Fruit fly (Drosophila melanogaster) whole organism, embryonic: Measurements from ENCODE around the gene CG13837.

Experiments
- Bdp1 ChIP-seq: fragments of 200-800 bp; sonication (Bioruptor generic); optimal IDR thresholded peaks from 3 replicates; lab custom pipeline; 2016; ENCODE audit warnings: missing biosample characterization, missing genetic modification characterization
- Bteb2 ChIP-seq: fragments of 200-800 bp; sonication (Bioruptor generic); optimal IDR thresholded peaks from 2 replicates; lab custom pipeline; 2016; ENCODE audit warnings: missing biosample characterization, missing genetic modification characterization
- CG10462 ChIP-seq: fragments of 200-800 bp; sonication (Bioruptor generic); optimal IDR thresholded peaks from 2 replicates; lab custom pipeline; 2016; ENCODE audit warnings: missing biosample characterization, missing genetic modification characterization
- CG11695 ChIP-seq: fragments of 200-800 bp; sonication (Bioruptor generic); IDR thresholded peaks from 3 replicates; pipeline ENCODE4 v1.3.6; 2022; ENCODE audit warnings: missing biosample characterization, missing genetic modification characterization
- CG12155 ChIP-seq: fragments of 200-800 bp; sonication (Bioruptor generic); optimal IDR thresholded peaks from 3 replicates; lab custom pipeline; 2016; ENCODE audit warnings: missing biosample characterization, missing genetic modification characterization
- CG12219 ChIP-seq: fragments of 200-800 bp; sonication (Bioruptor generic); optimal IDR thresholded peaks from 3 replicates; lab custom pipeline; 2018; ENCODE audit warnings: missing biosample characterization, mild to moderate bottlenecking, missing genetic modification characterization
- CG12236 ChIP-seq: fragments of 200-800 bp; sonication (Bioruptor generic); optimal IDR thresholded peaks from 2 replicates; lab custom pipeline; 2016; ENCODE audit warnings: missing biosample characterization, missing genetic modification characterization
- CG3065 ChIP-seq: fragments of 200-800 bp; sonication (Bioruptor generic); optimal IDR thresholded peaks from 2 replicates; lab custom pipeline; 2016; ENCODE audit warnings: missing biosample characterization, missing genetic modification characterization
- CG32767 ChIP-seq: fragments of 200-800 bp; sonication (Bioruptor generic); IDR thresholded peaks from 2 replicates; pipeline ENCODE4 v1.3.6; 2022; ENCODE audit warnings: missing biosample characterization, missing genetic modification characterization
- CG33557 ChIP-seq: fragments of 200-800 bp; sonication (Bioruptor generic); optimal IDR thresholded peaks from 2 replicates; lab custom pipeline; 2019; ENCODE audit warnings: missing biosample characterization, mild to moderate bottlenecking, missing genetic modification characterization, moderate library complexity
- CG6175 ChIP-seq: fragments of 200-800 bp; sonication (Bioruptor generic); IDR thresholded peaks from 3 replicates; pipeline ENCODE4 v1.3.6; 2022; ENCODE audit warnings: missing biosample characterization, missing genetic modification characterization
- CG6254 ChIP-seq: fragments of 200-800 bp; sonication (Bioruptor generic); optimal IDR thresholded peaks from 3 replicates; lab custom pipeline; 2017; ENCODE audit warnings: mild to moderate bottlenecking, missing biosample characterization, missing genetic modification reagents, missing genetic modification characterization
- CG6683 ChIP-seq: fragments of 200-800 bp; sonication (Bioruptor generic); optimal IDR thresholded peaks from 2 replicates; lab custom pipeline; 2017; ENCODE audit warnings: missing biosample characterization, mild to moderate bottlenecking, missing genetic modification characterization, missing genetic modification reagents
- CG8359 ChIP-seq: fragments of 200-800 bp; sonication (Bioruptor generic); optimal IDR thresholded peaks from 2 replicates; lab custom pipeline; 2017; ENCODE audit warnings: missing biosample characterization, mild to moderate bottlenecking, missing genetic modification characterization, borderline replicate concordance
- CG8944 ChIP-seq: fragments of 200-800 bp; sonication (Bioruptor generic); optimal IDR thresholded peaks from 3 replicates; lab custom pipeline; 2016; ENCODE audit warnings: missing biosample characterization, missing genetic modification characterization
- CG9817 ChIP-seq: fragments of 200-800 bp; sonication (Bioruptor generic); optimal IDR thresholded peaks from 2 replicates; lab custom pipeline; 2018; ENCODE audit warnings: missing biosample characterization, mild to moderate bottlenecking, missing genetic modification characterization, moderate library complexity
- CoRest ChIP-seq: fragments of 200-800 bp; sonication (Bioruptor generic); optimal IDR thresholded peaks from 3 replicates; lab custom pipeline; 2018; ENCODE audit warnings: missing biosample characterization, mild to moderate bottlenecking, missing genetic modification characterization, moderate library complexity
- Deaf1 ChIP-seq: fragments of 200-800 bp; optimal IDR thresholded peaks from 3 replicates; lab custom pipeline; 2019; ENCODE audit warnings: missing biosample characterization, mild to moderate bottlenecking, missing genetic modification characterization, moderate library complexity
- Dek ChIP-seq: fragments of 200-800 bp; sonication (Bioruptor generic); optimal IDR thresholded peaks from 3 replicates; lab custom pipeline; 2019; ENCODE audit warnings: missing biosample characterization, mild to moderate bottlenecking, missing genetic modification characterization, moderate library complexity
- Dll ChIP-seq: fragments of 200-800 bp; sonication (Bioruptor generic); IDR thresholded peaks from 4 replicates; pipeline ENCODE4 v1.3.6; 2022; ENCODE audit warnings: missing biosample characterization, missing genetic modification characterization; ENCODE audit not compliant: partially characterized antibody
- Dref ChIP-seq: fragments of 200-800 bp; sonication (Bioruptor generic); IDR thresholded peaks from 2 replicates; pipeline ENCODE4 v1.3.6; 2022; ENCODE audit warnings: missing biosample characterization, missing genetic modification characterization
- Ets65A ChIP-seq: fragments of 200-800 bp; sonication (Bioruptor generic); peaks from one replicate; lab custom pipeline; 2016; ENCODE audit warnings: missing biosample characterization, missing genetic modification characterization
- Fer1 ChIP-seq: fragments of 200-800 bp; sonication (Bioruptor generic); optimal IDR thresholded peaks from 2 replicates; lab custom pipeline; 2017; ENCODE audit warnings: missing biosample characterization, mild to moderate bottlenecking, missing genetic modification characterization
- H2.0 ChIP-seq: fragments of 200-800 bp; sonication (Bioruptor generic); IDR thresholded peaks from 2 replicates; pipeline ENCODE4 v1.3.6; 2022; ENCODE audit warnings: missing biosample characterization, missing genetic modification characterization
- Ravus ChIP-seq: fragments of 200-800 bp; sonication (Bioruptor generic); IDR thresholded peaks from 2 replicates; pipeline ENCODE4 v1.3.6; 2022; ENCODE audit warnings: missing biosample characterization, missing genetic modification characterization
- Stat92E ChIP-seq, 3 experiments: fragments of >200 bp in 2 of 3; fragments of 200-800 bp in 1 of 3; sonication (Bioruptor generic) in 1 of 3; optimal IDR thresholded peaks; 2 replicates each; lab custom pipeline; 2017 to 2019; ENCODE audit warnings: missing biosample characterization in 3 of 3, missing genetic modification characterization in 3 of 3, mild to moderate bottlenecking in 1 of 3, moderate library complexity in 1 of 3
- Usf ChIP-seq: fragments of 200-800 bp; sonication (Bioruptor generic); optimal IDR thresholded peaks from 2 replicates; lab custom pipeline; 2017; ENCODE audit warnings: missing genotype, missing biosample characterization, missing genetic modification characterization
- ara ChIP-seq: fragments of 200-800 bp; sonication (Bioruptor generic); IDR thresholded peaks from 2 replicates; pipeline ENCODE4 v1.3.6; 2022; ENCODE audit warnings: missing biosample characterization, missing genetic modification characterization
- bigmax ChIP-seq: fragments of 200-800 bp; sonication (Bioruptor generic); optimal IDR thresholded peaks from 2 replicates; lab custom pipeline; 2018; ENCODE audit warnings: missing biosample characterization, mild to moderate bottlenecking, missing genetic modification characterization
- chif ChIP-seq, 2 experiments: fragments of 200-800 bp; sonication (Bioruptor generic); optimal IDR thresholded peaks; 3 replicates each; lab custom pipeline; 2016; ENCODE audit warnings: missing biosample characterization in 2 of 2, missing genetic modification characterization in 2 of 2
- crol ChIP-seq: fragments of 200-800 bp; sonication (Bioruptor generic); IDR thresholded peaks from 2 replicates; pipeline ENCODE4 v1.3.6; 2022; ENCODE audit warnings: missing biosample characterization, missing genetic modification characterization
- esg ChIP-seq: fragments of 200-800 bp; sonication (Bioruptor generic); conservative IDR thresholded peaks from 2 replicates; pipeline ENCODE4 v1.3.6; 2022; ENCODE audit warnings: missing biosample characterization, missing genetic modification characterization
- eve ChIP-seq, 2 experiments: fragments of >200 bp; optimal IDR thresholded peaks; 2 replicates each; lab custom pipeline; 2017; ENCODE audit warnings: missing biosample characterization in 2 of 2, missing genetic modification characterization in 2 of 2
- gfzf ChIP-seq: fragments of 200-800 bp; sonication (Bioruptor generic); optimal IDR thresholded peaks from 2 replicates; lab custom pipeline; 2016; ENCODE audit warnings: missing biosample characterization, mild to moderate bottlenecking, missing genetic modification characterization, moderate library complexity
- gsb-n ChIP-seq: fragments of 200-800 bp; sonication (Bioruptor generic); optimal IDR thresholded peaks from 3 replicates; lab custom pipeline; 2018; ENCODE audit warnings: missing biosample characterization, mild to moderate bottlenecking, missing genetic modification characterization
- lov ChIP-seq, 2 experiments: fragments of 200-800 bp in 1 of 2; fragments of >200 bp in 1 of 2; sonication (Bioruptor generic) in 1 of 2; IDR thresholded peaks in 1 of 2; optimal IDR thresholded peaks in 1 of 2; 2 replicates in 1 of 2; 3 replicates in 1 of 2; pipeline versions ENCODE4 v1.3.6 to Lab custom; 2017 to 2022; ENCODE audit warnings: missing biosample characterization in 1 of 2, missing genetic modification characterization in 1 of 2
- mam ChIP-seq: fragments of 200-800 bp; sonication (Bioruptor generic); optimal IDR thresholded peaks from 3 replicates; lab custom pipeline; 2016; ENCODE audit warnings: missing biosample characterization, missing genetic modification characterization
- nau ChIP-seq: fragments of 200-800 bp; sonication (Bioruptor generic); optimal IDR thresholded peaks from 3 replicates; lab custom pipeline; 2017; ENCODE audit warnings: missing biosample characterization, mild to moderate bottlenecking, missing genetic modification characterization, missing genetic modification reagents
- oc ChIP-seq: fragments of 200-800 bp; sonication (Bioruptor generic); optimal IDR thresholded peaks from 2 replicates; lab custom pipeline; 2018; ENCODE audit warnings: missing biosample characterization, mild to moderate bottlenecking, missing genetic modification characterization, moderate library complexity
- org-1 ChIP-seq: fragments of 200-800 bp; sonication (Bioruptor generic); optimal IDR thresholded peaks from 2 replicates; lab custom pipeline; 2017; ENCODE audit warnings: missing biosample characterization, missing genetic modification characterization
- row ChIP-seq: fragments of 200-800 bp; sonication (Bioruptor generic); IDR thresholded peaks from 3 replicates; pipeline ENCODE4 v1.3.6; 2022; ENCODE audit warnings: missing biosample characterization, missing genetic modification characterization
- run ChIP-seq: fragments of 200-800 bp; sonication (Bioruptor generic); optimal IDR thresholded peaks from 3 replicates; lab custom pipeline; 2018; ENCODE audit warnings: missing biosample characterization, mild to moderate bottlenecking, missing genetic modification characterization
- salm ChIP-seq: fragments of 200-800 bp; sonication (Bioruptor generic); optimal IDR thresholded peaks from 2 replicates; lab custom pipeline; 2018; ENCODE audit warnings: missing biosample characterization, mild to moderate bottlenecking, missing genetic modification characterization
- scrt ChIP-seq: fragments of 200-800 bp; sonication (Bioruptor generic); optimal IDR thresholded peaks from 2 replicates; lab custom pipeline; 2018; ENCODE audit warnings: missing biosample characterization, mild to moderate bottlenecking, missing genetic modification characterization, moderate library complexity
- seq ChIP-seq: fragments of 200-800 bp; sonication (Bioruptor generic); IDR thresholded peaks from 2 replicates; pipeline ENCODE4 v1.3.6; 2022; ENCODE audit warnings: missing biosample characterization, missing genetic modification characterization
- sima ChIP-seq: fragments of 200-800 bp; sonication (Bioruptor generic); optimal IDR thresholded peaks from 2 replicates; lab custom pipeline; 2016; ENCODE audit warnings: missing biosample characterization, missing genetic modification characterization
- slp2 ChIP-seq: fragments of 200-800 bp; sonication (Bioruptor generic); optimal IDR thresholded peaks from 2 replicates; lab custom pipeline; 2016; ENCODE audit warnings: missing biosample characterization, missing genetic modification characterization
- sob ChIP-seq: fragments of 200-800 bp; sonication (Bioruptor generic); IDR thresholded peaks from 2 replicates; pipeline ENCODE4 v1.3.6; 2022; ENCODE audit warnings: missing biosample characterization, missing genetic modification characterization
- tna ChIP-seq: fragments of 200-800 bp; sonication (Bioruptor generic); IDR thresholded peaks from 2 replicates; pipeline ENCODE4 v1.3.6; 2022; ENCODE audit warnings: missing biosample characterization, missing genetic modification characterization; ENCODE audit not compliant: partially characterized antibody
- trem ChIP-seq: fragments of 200-800 bp; optimal IDR thresholded peaks from 3 replicates; lab custom pipeline; 2019; ENCODE audit warnings: missing biosample characterization, mild to moderate bottlenecking, missing genetic modification characterization, moderate library complexity
- unpg ChIP-seq: fragments of 200-800 bp; sonication (Bioruptor generic); optimal IDR thresholded peaks from 3 replicates; lab custom pipeline; 2018; ENCODE audit warnings: missing biosample characterization, mild to moderate bottlenecking, missing genetic modification characterization, moderate library complexity

The CG13837 gene

DNA sequence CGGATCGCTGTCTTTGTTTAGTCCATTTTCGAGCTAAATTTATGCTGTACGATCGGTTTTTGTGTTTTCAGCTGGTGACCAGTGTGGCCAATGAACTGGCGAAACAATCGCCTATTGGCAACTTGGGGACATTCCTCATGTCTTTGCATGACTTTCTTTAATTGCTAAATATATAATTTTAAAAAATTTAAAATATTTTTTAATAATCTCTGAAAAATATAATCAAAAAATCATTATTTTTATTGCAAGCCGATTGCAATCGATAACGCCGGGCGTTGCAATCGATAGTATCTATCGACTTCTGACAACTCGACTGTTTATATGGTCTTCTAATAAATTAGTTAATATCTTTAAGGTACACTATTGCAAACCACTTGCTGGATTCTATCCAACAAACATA lies 17.4 kb downstream of the CG13837 start, which contains the start of the genes sav and Ublcp1 (continued):
- TF ChIP-seq sob (GFP tag; lab: Robert Waterston, UW) (0 out of 2 replicates have a peak, but pooled peaks have one; percentile 19), salm (no peak), org-1 (GFP tag; lab: Kevin White, UChicago) (no peak), CG12219 (GFP tag; lab: Kevin White, UChicago) (no peak), oc (tag; lab: Kevin White, UChicago) (no peak), gfzf (GFP tag; lab: Kevin White, UChicago) (peak; percentile 60), crol (no peak), trem (tag; lab: Kevin White, UChicago) (peak; percentile 85), sima (GFP tag; lab: Kevin White, UChicago) (no peak), CG9817 (no peak), chif (GFP tag; optimal IDR thresholded peaks at IDR 0.05; lab: Kevin White, UChicago) (no peak), nau (no peak), run (no peak), tna (GFP tag; lab: Robert Waterston, UW) (peak; percentile 69; the same call in 1 of the 2 replicates), Stat92E (GFP tag; optimal IDR thresholded peaks at IDR 0.05; lab: Kevin White, UChicago) (no peak), CG3065 (no peak), H2.0 (GFP tag; lab: Robert Waterston, UW) (no peak), CoRest (tag; lab: Kevin White, UChicago) (peak; percentile 53), CG33557 (GFP tag; lab: Kevin White, UChicago) (peak; percentile 11), bigmax (GFP tag; lab: Kevin White, UChicago) (no peak), Bteb2 (GFP tag; lab: Kevin White, UChicago) (no peak), Dref (GFP tag; lab: Robert Waterston, UW) (peak; percentile 82), Deaf1 (tag; lab: Kevin White, UChicago) (peak; percentile 21), row (peak; percentile 67), CG6683 (no peak), Ravus (no peak), CG6175 (GFP tag; lab: Robert Waterston, UW) (no peak), CG12236 (GFP tag; lab: Kevin White, UChicago) (no peak), CG8944 (GFP tag; lab: Kevin White, UChicago) (no peak), Usf (GFP tag; lab: Kevin White, UChicago) (no peak), slp2 (GFP tag; lab: Kevin White, UChicago) (no peak), lov (optimal IDR thresholded peaks at IDR 0.05; lab: Kevin White, UChicago) (no peak), lov (GFP tag; IDR thresholded peaks at IDR 0.05; lab: Robert Waterston, UW) (no peak), gsb-n (tag; lab: Kevin White, UChicago) (no peak), CG6254 (GFP tag; lab: Kevin White, UChicago) (peak; percentile 20), CG8359 (GFP tag; lab: Kevin White, UChicago) (no peak), ara (GFP tag; lab: Robert Waterston, UW) (no peak), seq (GFP tag; lab: Robert Waterston, UW) (no peak), mam (GFP tag; lab: Kevin White, UChicago) (no peak), CG10462 (GFP tag; lab: Kevin White, UChicago) (peak; percentile 12), CG32767 (GFP tag; lab: Robert Waterston, UW) (no peak), unpg (GFP tag; lab: Kevin White, UChicago) (peak; percentile 36), Bdp1 (GFP tag; lab: Kevin White, UChicago) (no peak), esg (GFP tag; lab: Robert Waterston, UW) (0 out of 2 replicates have a peak, but pooled peaks have one; percentile 21), scrt (GFP tag; lab: Kevin White, UChicago) (no peak), Dll (GFP tag; lab: Robert Waterston, UW) (peak; percentile 95), CG11695 (GFP tag; lab: Robert Waterston, UW) (no peak), Dek (tag; lab: Kevin White, UChicago) (no peak), Ets65A (GFP tag; lab: Kevin White, UChicago) (peak; percentile 36), eve (GFP tag; optimal IDR thresholded peaks at IDR 0.05; lab: Kevin White, UChicago) (no peak), CG12155 (no peak), Fer1 (GFP tag; lab: Kevin White, UChicago) (peak; percentile 41)
